Worm (Caenorhabditis elegans) whole organism, L1 larva: ENCODE measurements around the gene eri-9.

ENCODE experiments used
- C04F5.9 ChIP-seq: sonication (generic microtip); optimal IDR thresholded peaks from 2 replicates; lab custom pipeline; 2016; ENCODE audit warnings: missing genetic modification characterization, missing compliant biosample characterization
- C16A3.4 ChIP-seq: fragments of 150-350 bp; optimal IDR thresholded peaks from 2 replicates; lab custom pipeline; 2014; ENCODE audit warnings: missing biosample characterization, missing genetic modification characterization
- C34B4.2 ChIP-seq: sonication (generic microtip); optimal IDR thresholded peaks from 2 replicates; lab custom pipeline; 2017; ENCODE audit warnings: mild to moderate bottlenecking, missing genetic modification characterization, missing compliant biosample characterization
- ama-1 ChIP-seq: fragments of 150-350 bp; optimal IDR thresholded peaks from 2 replicates; lab custom pipeline; 2014
- blmp-1 ChIP-seq: fragments of 150-350 bp; optimal IDR thresholded peaks from 2 replicates; lab custom pipeline; 2014; ENCODE audit warnings: missing biosample characterization, missing genetic modification characterization
- ceh-63 ChIP-seq: fragments of 200-800 bp; sonication (Bioruptor generic); optimal IDR thresholded peaks from 2 replicates; lab custom pipeline; 2018; ENCODE audit warnings: mild to moderate bottlenecking, missing genetic modification characterization, missing compliant biosample characterization
- ceh-88 ChIP-seq: fragments of 200-800 bp; sonication (Bioruptor generic); IDR thresholded peaks from 2 replicates; pipeline ENCODE4 v1.3.6; 2022; ENCODE audit warnings: missing genetic modification characterization, missing compliant biosample characterization
- ceh-90 ChIP-seq: sonication (generic microtip); optimal IDR thresholded peaks from 2 replicates; lab custom pipeline; 2016; ENCODE audit warnings: missing genetic modification characterization, missing compliant biosample characterization
- dsc-1 ChIP-seq: sonication (generic microtip); optimal IDR thresholded peaks from 2 replicates; lab custom pipeline; 2016; ENCODE audit warnings: mild to moderate bottlenecking, missing genetic modification characterization, missing compliant biosample characterization
- efl-1 ChIP-seq, 4 experiments: fragments of 150-350 bp; optimal IDR thresholded peaks in 3 of 4; peaks in 1 of 4; 1 replicate in 1 of 4; 2 replicates in 3 of 4; lab custom pipeline; 2014; ENCODE audit warnings: missing biosample characterization in 2 of 4, missing genetic modification characterization in 2 of 4, missing genetic modification reagents in 2 of 4
- efl-3 ChIP-seq: fragments of 200-800 bp; sonication (Bioruptor generic); optimal IDR thresholded peaks from 2 replicates; lab custom pipeline; 2018; ENCODE audit warnings: mild to moderate bottlenecking, missing genetic modification characterization, missing compliant biosample characterization
- egl-13 ChIP-seq: sonication (generic microtip); optimal IDR thresholded peaks from 2 replicates; lab custom pipeline; 2016; ENCODE audit warnings: missing genotype, missing genetic modification reagents, missing genetic modification characterization, missing compliant biosample characterization
- elt-2 ChIP-seq: sonication (generic microtip); optimal IDR thresholded peaks from 2 replicates; lab custom pipeline; 2016; ENCODE audit warnings: missing genetic modification characterization, mild to moderate bottlenecking, inconsistent platforms, missing compliant biosample characterization, missing genetic modification reagents
- fkh-4 ChIP-seq: sonication (generic microtip); optimal IDR thresholded peaks from 2 replicates; lab custom pipeline; 2016; ENCODE audit warnings: missing compliant biosample characterization, missing genetic modification characterization, borderline replicate concordance
- fkh-8 ChIP-seq: sonication (generic microtip); optimal IDR thresholded peaks from 2 replicates; lab custom pipeline; 2016; ENCODE audit warnings: mild to moderate bottlenecking, missing genetic modification characterization, missing compliant biosample characterization
- fos-1 ChIP-seq: fragments of 150-350 bp; optimal IDR thresholded peaks from 2 replicates; lab custom pipeline; 2014; ENCODE audit warnings: missing biosample characterization, missing genetic modification characterization
- hlh-4 ChIP-seq: sonication (generic microtip); optimal IDR thresholded peaks from 2 replicates; lab custom pipeline; 2016; ENCODE audit warnings: mild to moderate bottlenecking, missing genetic modification characterization, missing compliant biosample characterization
- irx-1 ChIP-seq: sonication (generic microtip); optimal IDR thresholded peaks from 2 replicates; lab custom pipeline; 2016; ENCODE audit warnings: missing genetic modification characterization, missing compliant biosample characterization
- isw-1 ChIP-seq: fragments of 200-800 bp; sonication (Bioruptor generic); IDR thresholded peaks from 2 replicates; pipeline ENCODE4 v1.3.6; 2022; ENCODE audit warnings: missing genetic modification characterization, missing compliant biosample characterization
- lin-15B ChIP-seq: fragments of 150-350 bp; sonication (generic microtip); optimal IDR thresholded peaks from 3 replicates; lab custom pipeline; 2014; ENCODE audit warnings: missing biosample characterization, missing genetic modification characterization
- lin-39 ChIP-seq: fragments of 150-350 bp; optimal IDR thresholded peaks from 2 replicates; lab custom pipeline; 2014; ENCODE audit warnings: missing biosample characterization, missing genetic modification reagents, missing genetic modification characterization
- lsy-2 ChIP-seq, 2 experiments: fragments of 150-350 bp; optimal IDR thresholded peaks; 2 replicates each; lab custom pipeline; 2014; ENCODE audit warnings: missing biosample characterization in 2 of 2, missing genetic modification characterization in 2 of 2
- mab-9 ChIP-seq: fragments of 200-800 bp; sonication (Bioruptor generic); IDR thresholded peaks from 2 replicates; pipeline ENCODE4 v1.3.6; 2022; ENCODE audit warnings: missing genetic modification reagents, missing genetic modification characterization, missing compliant biosample characterization
- mdl-1 ChIP-seq, 2 experiments: fragments of 150-350 bp; optimal IDR thresholded peaks; 2 replicates each; lab custom pipeline; 2014 to 2017; ENCODE audit warnings: missing biosample characterization in 2 of 2, missing genetic modification characterization in 2 of 2, inconsistent platforms in 1 of 2
- mef-2 ChIP-seq: fragments of 150-350 bp; optimal IDR thresholded peaks from 2 replicates; lab custom pipeline; 2014; ENCODE audit warnings: missing biosample characterization, missing genetic modification characterization
- mep-1 ChIP-seq: fragments of 150-350 bp; optimal IDR thresholded peaks from 2 replicates; lab custom pipeline; 2014; ENCODE audit warnings: missing biosample characterization, missing genetic modification characterization
- nhr-11 ChIP-seq: fragments of 150-350 bp; optimal IDR thresholded peaks from 2 replicates; lab custom pipeline; 2014; ENCODE audit warnings: missing biosample characterization, missing genetic modification characterization
- nhr-20 ChIP-seq: sonication (generic microtip); optimal IDR thresholded peaks from 2 replicates; lab custom pipeline; 2016; ENCODE audit warnings: mild to moderate bottlenecking, missing genetic modification characterization, missing compliant biosample characterization
- nhr-237 ChIP-seq: fragments of 150-350 bp; optimal IDR thresholded peaks from 2 replicates; lab custom pipeline; 2014; ENCODE audit warnings: missing biosample characterization, missing genetic modification characterization
- nhr-28 ChIP-seq: fragments of 150-350 bp; optimal IDR thresholded peaks from 2 replicates; lab custom pipeline; 2014; ENCODE audit warnings: missing biosample characterization, missing genetic modification characterization
- nhr-47 ChIP-seq: sonication (generic microtip); optimal IDR thresholded peaks from 2 replicates; lab custom pipeline; 2016; ENCODE audit warnings: mild to moderate bottlenecking, missing genetic modification characterization, moderate library complexity, missing compliant biosample characterization
- nhr-76 ChIP-seq: sonication (generic microtip); optimal IDR thresholded peaks from 2 replicates; lab custom pipeline; 2017; ENCODE audit warnings: missing biosample characterization, missing genetic modification characterization
- nhr-84 ChIP-seq: sonication (generic microtip); optimal IDR thresholded peaks from 2 replicates; lab custom pipeline; 2017; ENCODE audit warnings: missing biosample characterization, missing genetic modification characterization
- nhr-90 ChIP-seq: sonication (generic microtip); optimal IDR thresholded peaks from 2 replicates; lab custom pipeline; 2016; ENCODE audit warnings: mild to moderate bottlenecking, missing genetic modification characterization, missing compliant biosample characterization; ENCODE audit not compliant: poor library complexity
- pag-3 ChIP-seq: sonication (generic microtip); optimal IDR thresholded peaks from 2 replicates; lab custom pipeline; 2017; ENCODE audit warnings: missing genetic modification characterization, mild to moderate bottlenecking, missing compliant biosample characterization, antibody characterized with exemption, borderline replicate concordance; ENCODE audit not compliant: insufficient read depth
- pax-3 ChIP-seq: fragments of 200-800 bp; sonication (Bioruptor generic); optimal IDR thresholded peaks from 2 replicates; lab custom pipeline; 2018; ENCODE audit warnings: mild to moderate bottlenecking, missing genetic modification characterization, moderate library complexity, missing compliant biosample characterization
- pqm-1 ChIP-seq: sonication (generic microtip); optimal IDR thresholded peaks from 3 replicates; lab custom pipeline; 2017; ENCODE audit warnings: missing biosample characterization, missing genetic modification characterization
- skn-1 ChIP-seq: fragments of 150-350 bp; optimal IDR thresholded peaks from 2 replicates; lab custom pipeline; 2014; ENCODE audit warnings: missing biosample characterization, missing genetic modification characterization
- snpc-4 ChIP-seq: fragments of 150-350 bp; optimal IDR thresholded peaks from 2 replicates; lab custom pipeline; 2014; ENCODE audit warnings: missing biosample characterization, missing genetic modification characterization
- snu-23 ChIP-seq: sonication (generic microtip); optimal IDR thresholded peaks from 2 replicates; lab custom pipeline; 2016; ENCODE audit warnings: missing genetic modification characterization, missing compliant biosample characterization
- sptf-1 ChIP-seq: fragments of 150-350 bp; optimal IDR thresholded peaks from 2 replicates; lab custom pipeline; 2014; ENCODE audit warnings: missing biosample characterization, missing genetic modification characterization
- sup-37 ChIP-seq: fragments of 200-800 bp; sonication (Bioruptor generic); optimal IDR thresholded peaks from 2 replicates; lab custom pipeline; 2018; ENCODE audit warnings: mild to moderate bottlenecking, missing genetic modification characterization, missing compliant biosample characterization
- swsn-7 ChIP-seq: sonication (generic microtip); optimal IDR thresholded peaks from 2 replicates; lab custom pipeline; 2016; ENCODE audit warnings: missing genetic modification characterization, missing compliant biosample characterization
- tbx-2 ChIP-seq: sonication (generic microtip); optimal IDR thresholded peaks from 2 replicates; lab custom pipeline; 2016; ENCODE audit warnings: missing genetic modification characterization, missing compliant biosample characterization
- unc-130 ChIP-seq: fragments of 150-350 bp; optimal IDR thresholded peaks from 2 replicates; lab custom pipeline; 2017; ENCODE audit warnings: missing biosample characterization, missing genetic modification characterization, inconsistent platforms
- unc-30 ChIP-seq: sonication (generic microtip); optimal IDR thresholded peaks from 2 replicates; lab custom pipeline; 2017; ENCODE audit warnings: missing biosample characterization, missing genetic modification characterization
- unc-86 ChIP-seq: sonication (generic microtip); optimal IDR thresholded peaks from 2 replicates; lab custom pipeline; 2016; ENCODE audit warnings: missing genetic modification characterization, missing compliant biosample characterization
- unc-98 ChIP-seq: fragments of 200-800 bp; sonication (Bioruptor generic); IDR thresholded peaks from 2 replicates; pipeline ENCODE4 v1.3.6; 2022; ENCODE audit warnings: missing genetic modification characterization, missing compliant biosample characterization
- xbp-1 ChIP-seq: sonication (generic microtip); optimal IDR thresholded peaks from 2 replicates; lab custom pipeline; 2016; ENCODE audit warnings: missing genetic modification characterization, missing compliant biosample characterization
- ztf-11 ChIP-seq, 2 experiments: sonication (generic microtip); optimal IDR thresholded peaks; 2 replicates each; lab custom pipeline; 2016 to 2017; ENCODE audit warnings: missing genetic modification characterization in 2 of 2, missing biosample characterization in 1 of 2, missing compliant biosample characterization in 1 of 2
- ztf-4 ChIP-seq: fragments of 150-350 bp; optimal IDR thresholded peaks from 2 replicates; lab custom pipeline; 2014; ENCODE audit warnings: missing biosample characterization, missing genetic modification characterization

Gene eri-9

DNA sequence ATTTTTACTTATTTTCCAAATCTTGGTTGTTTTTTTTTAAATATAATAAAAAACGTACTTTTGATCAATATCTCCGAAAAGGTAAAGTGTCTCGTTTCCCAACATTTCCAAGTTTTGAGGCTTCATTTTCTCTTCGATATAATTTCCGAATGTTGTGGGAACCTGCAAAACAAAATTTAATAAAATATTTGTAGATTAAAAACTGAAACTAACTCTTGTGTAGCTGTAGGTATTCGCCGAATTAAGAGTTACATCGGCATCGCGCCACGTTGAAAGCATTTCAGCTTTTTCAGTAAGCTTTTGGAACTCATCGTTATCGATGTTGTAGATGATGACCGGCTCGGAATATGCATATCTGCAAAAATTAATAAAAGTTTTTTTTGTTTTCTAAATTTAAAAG lies 30.1 kb downstream of the eri-9 start, which contains the start of gene vps-22:
vps-22 (minus strand) TSS at position 101 of the 400 bp plus-strand sequence.
- no peak for TF ChIP-seq ceh-63

DNA sequence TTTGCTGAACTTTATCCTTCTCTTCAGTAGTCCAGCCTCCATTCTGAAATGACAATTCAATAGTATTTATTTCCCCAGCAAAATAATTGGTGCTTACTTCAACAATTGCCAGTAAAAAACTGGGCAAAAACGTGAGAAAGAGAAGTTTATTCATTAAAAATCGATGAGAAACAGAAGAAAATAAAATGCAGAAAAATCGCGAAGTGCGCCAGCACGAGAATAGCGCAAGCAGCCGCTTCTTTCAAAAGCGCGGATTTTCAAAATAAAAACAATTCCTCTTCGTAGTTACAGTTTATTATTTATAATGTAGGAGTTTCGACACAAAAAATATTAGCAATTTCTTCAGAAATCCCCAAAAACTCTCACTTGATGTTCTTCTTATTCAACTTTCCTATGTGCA lies 30.6 kb downstream of the eri-9 start, which contains the start of gene C27F2.9:
C27F2.9 (minus strand) TSS at position 159 of the 400 bp plus-strand sequence.
- TF ChIP-seq efl-3 (GFP tag; lab: Kevin White, UChicago) (peak; percentile 19), snu-23 (GFP tag; lab: Kevin White, UChicago) (peak; percentile 94), unc-86 (peak; percentile 89), egl-13 (tag; lab: Kevin White, UChicago) (peak; percentile 84), fkh-4 (tag; lab: Kevin White, UChicago) (peak; percentile 44), ceh-88 (GFP tag; lab: Robert Waterston, UW) (peak; percentile 57; the same call in 1 of the 2 replicates), nhr-47 (peak; percentile 95), unc-30 (tag; lab: Kevin White, UChicago) (no peak), nhr-90 (tag; lab: Kevin White, UChicago) (peak; percentile 94), blmp-1 (peak; percentile 71), sptf-1 (no peak), ztf-11 (tag; optimal IDR thresholded peaks at IDR 0.05; lab: Kevin White, UChicago) (peak in 1 of 2 experiments; percentile 83), nhr-11 (tag; lab: Kevin White, UChicago) (peak; percentile 90), C34B4.2 (peak; percentile 36), C04F5.9 (tag; lab: Kevin White, UChicago) (peak; percentile 87), unc-130 (tag; lab: Kevin White, UChicago) (peak; percentile 81), C16A3.4 (tag; lab: Kevin White, UChicago) (peak; percentile 92), mab-9 (GFP tag; lab: Robert Waterston, UW) (peak; percentile 84), nhr-28 (tag; lab: Kevin White, UChicago) (no peak), tbx-2 (peak; percentile 93), fkh-8 (tag; lab: Kevin White, UChicago) (peak; percentile 84), dsc-1 (tag; lab: Kevin White, UChicago) (peak; percentile 94), isw-1 (GFP tag; lab: Robert Waterston, UW) (peak; percentile 91), nhr-20 (peak; percentile 91), ceh-63 (no peak), sup-37 (GFP tag; lab: Kevin White, UChicago) (peak; percentile 81), lsy-2 (tag; optimal IDR thresholded peaks at IDR 0.05; lab: Kevin White, UChicago) (peak; percentile 94), snpc-4 (tag; lab: Kevin White, UChicago) (peak; percentile 73), irx-1 (tag; lab: Kevin White, UChicago) (peak; percentile 90), elt-2 (tag; lab: Kevin White, UChicago) (peak; percentile 74), fos-1 (tag; lab: Kevin White, UChicago) (peak; percentile 80), lin-15B (tag; lab: Kevin White, UChicago) (peak; percentile 75), pax-3 (tag; lab: Kevin White, UChicago) (peak; percentile 78), mdl-1 (tag; optimal IDR thresholded peaks at IDR 0.05; lab: Kevin White, UChicago) (peak in 1 of 2 experiments; percentile 71), ama-1 (lab: Kevin White, UChicago) (peak; percentile 9), skn-1 (tag; lab: Kevin White, UChicago) (peak; percentile 91), efl-1 (optimal IDR thresholded peaks at IDR 0.05; lab: Kevin White, UChicago) (peak; percentile 98 to 99), efl-1 (GFP tag; optimal IDR thresholded peaks at IDR 0.05 in 1 of 2; lab: Kevin White, UChicago) (peak; percentile 99 to 100), xbp-1 (tag; lab: Kevin White, UChicago) (peak; percentile 93), pag-3 (tag; lab: Kevin White, UChicago) (peak; percentile 67), lin-39 (peak; percentile 86), mef-2 (tag; lab: Kevin White, UChicago) (peak; percentile 5), nhr-84 (tag; lab: Kevin White, UChicago) (no peak), swsn-7 (tag; lab: Kevin White, UChicago) (peak; percentile 94), nhr-76 (tag; lab: Kevin White, UChicago) (no peak), ztf-4 (tag; lab: Kevin White, UChicago) (peak; percentile 61), ceh-90 (peak; percentile 63), hlh-4 (tag; lab: Kevin White, UChicago) (no peak), pqm-1 (tag; lab: Kevin White, UChicago) (no peak), nhr-237 (tag; lab: Kevin White, UChicago) (peak; percentile 84), unc-98 (GFP tag; lab: Robert Waterston, UW) (no peak), mep-1 (peak; percentile 95)
